Worm (Caenorhabditis elegans) whole organism, mixed stage, embryonic: ENCODE results near the gene C18F10.7.

Experiments
- blmp-1 ChIP-seq: fragments of 150-350 bp; optimal IDR thresholded peaks from 2 replicates; lab custom pipeline; 2014; ENCODE audit warnings: missing biosample characterization, missing genetic modification characterization
- tbx-8 ChIP-seq: fragments of 200-800 bp; sonication (Bioruptor generic); optimal IDR thresholded peaks from 2 replicates; lab custom pipeline; 2018; ENCODE audit warnings: mild to moderate bottlenecking, missing genetic modification characterization, moderate library complexity, missing compliant biosample characterization
- ztf-11 ChIP-seq: fragments of 150-350 bp; optimal IDR thresholded peaks from 2 replicates; lab custom pipeline; 2014; ENCODE audit warnings: missing biosample characterization, missing genetic modification characterization

DNA sequence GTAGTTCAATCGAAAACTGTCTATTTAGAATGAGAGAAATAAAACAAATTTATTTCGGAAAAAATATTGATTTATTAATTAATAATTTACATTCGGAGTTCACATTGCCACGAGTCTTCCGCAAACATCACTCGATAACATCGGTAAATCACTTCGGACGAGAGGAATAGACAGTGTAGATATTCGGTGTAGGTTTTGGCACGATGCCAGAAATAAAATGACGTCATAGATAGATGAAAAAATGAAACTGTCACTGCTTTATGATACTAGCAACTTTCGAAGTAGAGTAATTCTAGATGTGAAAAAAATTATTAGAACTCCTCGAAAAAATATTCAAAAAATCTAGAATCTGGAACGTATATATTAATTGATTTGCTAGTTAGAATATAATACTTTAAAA, 1.3 kb upstream of the C18F10.7 start:
- TF ChIP-seq tbx-8 (GFP tag; lab: Kevin White, UChicago) (no peak), ztf-11 (tag; lab: Kevin White, UChicago) (no peak), blmp-1 (tag; lab: Kevin White, UChicago) (no peak)
